Worm (Caenorhabditis elegans) whole organism, L1 larva: ENCODE measurements around the gene T28A11.20.

Experiments used
- Y116A8C.19 ChIP-seq: sonication (generic microtip); optimal IDR thresholded peaks from 2 replicates; lab custom pipeline; 2016; ENCODE audit warnings: missing compliant biosample characterization, missing genetic modification characterization, borderline replicate concordance
- aha-1 ChIP-seq: fragments of 150-350 bp; optimal IDR thresholded peaks from 2 replicates; lab custom pipeline; 2014; ENCODE audit warnings: missing biosample characterization, missing genetic modification characterization
- blmp-1 ChIP-seq: fragments of 150-350 bp; optimal IDR thresholded peaks from 2 replicates; lab custom pipeline; 2014; ENCODE audit warnings: missing biosample characterization, missing genetic modification characterization
- ceh-8 ChIP-seq: fragments of 200-800 bp; sonication (Bioruptor generic); optimal IDR thresholded peaks from 2 replicates; lab custom pipeline; 2018; ENCODE audit warnings: mild to moderate bottlenecking, missing genetic modification characterization, moderate library complexity, missing compliant biosample characterization
- ceh-88 ChIP-seq: fragments of 200-800 bp; sonication (Bioruptor generic); IDR thresholded peaks from 2 replicates; pipeline ENCODE4 v1.3.6; 2022; ENCODE audit warnings: missing genetic modification characterization, missing compliant biosample characterization
- ces-1 ChIP-seq: fragments of 150-350 bp; optimal IDR thresholded peaks from 2 replicates; lab custom pipeline; 2014; ENCODE audit warnings: missing biosample characterization, missing genetic modification reagents, missing genetic modification characterization
- dpl-1 ChIP-seq, 3 experiments: fragments of 150-350 bp in 2 of 3; sonication (generic microtip) in 1 of 3; optimal IDR thresholded peaks; 2 replicates each; lab custom pipeline; 2014 to 2017; ENCODE audit warnings: missing biosample characterization in 3 of 3, missing genetic modification characterization in 3 of 3, missing genetic modification reagents in 3 of 3
- dsc-1 ChIP-seq: sonication (generic microtip); optimal IDR thresholded peaks from 2 replicates; lab custom pipeline; 2016; ENCODE audit warnings: mild to moderate bottlenecking, missing genetic modification characterization, missing compliant biosample characterization
- efl-1 ChIP-seq, 4 experiments: fragments of 150-350 bp; optimal IDR thresholded peaks in 3 of 4; peaks in 1 of 4; 1 replicate in 1 of 4; 2 replicates in 3 of 4; lab custom pipeline; 2014; ENCODE audit warnings: missing biosample characterization in 2 of 4, missing genetic modification characterization in 2 of 4, missing genetic modification reagents in 2 of 4
- egl-13 ChIP-seq: sonication (generic microtip); optimal IDR thresholded peaks from 2 replicates; lab custom pipeline; 2016; ENCODE audit warnings: missing genotype, missing genetic modification reagents, missing genetic modification characterization, missing compliant biosample characterization
- egl-27 ChIP-seq, 2 experiments: fragments of 150-350 bp in 1 of 2; sonication (generic microtip); optimal IDR thresholded peaks; 3 replicates each; lab custom pipeline; 2017 to 2018; ENCODE audit warnings: missing biosample characterization in 2 of 2, missing genetic modification characterization in 2 of 2, missing genetic modification reagents in 2 of 2
- elt-3 ChIP-seq, 6 experiments: fragments of 150-350 bp in 1 of 6; sonication (generic microtip); optimal IDR thresholded peaks; 2 replicates each; lab custom pipeline; 2017 to 2018; ENCODE audit warnings: missing biosample characterization in 6 of 6, missing genetic modification characterization in 6 of 6, inconsistent platforms in 1 of 6
- hlh-17 ChIP-seq: fragments of 200-800 bp; sonication (Bioruptor generic); optimal IDR thresholded peaks from 2 replicates; lab custom pipeline; 2018; ENCODE audit warnings: missing genetic modification characterization, mild to moderate bottlenecking, missing compliant biosample characterization, moderate library complexity, borderline replicate concordance
- hlh-4 ChIP-seq: sonication (generic microtip); optimal IDR thresholded peaks from 2 replicates; lab custom pipeline; 2016; ENCODE audit warnings: mild to moderate bottlenecking, missing genetic modification characterization, missing compliant biosample characterization
- isw-1 ChIP-seq: fragments of 200-800 bp; sonication (Bioruptor generic); IDR thresholded peaks from 2 replicates; pipeline ENCODE4 v1.3.6; 2022; ENCODE audit warnings: missing genetic modification characterization, missing compliant biosample characterization
- lin-13 ChIP-seq: fragments of 150-350 bp; optimal IDR thresholded peaks from 2 replicates; lab custom pipeline; 2014; ENCODE audit warnings: missing biosample characterization, missing genetic modification reagents, missing genetic modification characterization
- lin-39 ChIP-seq: fragments of 150-350 bp; optimal IDR thresholded peaks from 2 replicates; lab custom pipeline; 2014; ENCODE audit warnings: missing biosample characterization, missing genetic modification reagents, missing genetic modification characterization
- mdl-1 ChIP-seq, 2 experiments: fragments of 150-350 bp; optimal IDR thresholded peaks; 2 replicates each; lab custom pipeline; 2014 to 2017; ENCODE audit warnings: missing biosample characterization in 2 of 2, missing genetic modification characterization in 2 of 2, inconsistent platforms in 1 of 2
- nhr-11 ChIP-seq: fragments of 150-350 bp; optimal IDR thresholded peaks from 2 replicates; lab custom pipeline; 2014; ENCODE audit warnings: missing biosample characterization, missing genetic modification characterization
- nhr-20 ChIP-seq: sonication (generic microtip); optimal IDR thresholded peaks from 2 replicates; lab custom pipeline; 2016; ENCODE audit warnings: mild to moderate bottlenecking, missing genetic modification characterization, missing compliant biosample characterization
- nhr-47 ChIP-seq: sonication (generic microtip); optimal IDR thresholded peaks from 2 replicates; lab custom pipeline; 2016; ENCODE audit warnings: mild to moderate bottlenecking, missing genetic modification characterization, moderate library complexity, missing compliant biosample characterization
- nhr-71 ChIP-seq: sonication (generic microtip); optimal IDR thresholded peaks from 2 replicates; lab custom pipeline; 2016; ENCODE audit warnings: mild to moderate bottlenecking, missing genetic modification characterization, moderate library complexity, missing compliant biosample characterization
- nhr-76 ChIP-seq: sonication (generic microtip); optimal IDR thresholded peaks from 2 replicates; lab custom pipeline; 2017; ENCODE audit warnings: missing biosample characterization, missing genetic modification characterization
- nhr-85 ChIP-seq: sonication (generic microtip); peaks from one replicate; lab custom pipeline; 2016; ENCODE audit warnings: missing genetic modification characterization, inconsistent platforms, missing compliant biosample characterization
- nhr-90 ChIP-seq: sonication (generic microtip); optimal IDR thresholded peaks from 2 replicates; lab custom pipeline; 2016; ENCODE audit warnings: mild to moderate bottlenecking, missing genetic modification characterization, missing compliant biosample characterization; ENCODE audit not compliant: poor library complexity
- pqm-1 ChIP-seq: sonication (generic microtip); optimal IDR thresholded peaks from 3 replicates; lab custom pipeline; 2017; ENCODE audit warnings: missing biosample characterization, missing genetic modification characterization
- rnt-1 ChIP-seq: sonication (generic microtip); optimal IDR thresholded peaks from 2 replicates; lab custom pipeline; 2016; ENCODE audit warnings: mild to moderate bottlenecking, missing genetic modification characterization, moderate library complexity, missing compliant biosample characterization
- skn-1 ChIP-seq: fragments of 150-350 bp; optimal IDR thresholded peaks from 2 replicates; lab custom pipeline; 2014; ENCODE audit warnings: missing biosample characterization, missing genetic modification characterization
- snpc-4 ChIP-seq: fragments of 150-350 bp; optimal IDR thresholded peaks from 2 replicates; lab custom pipeline; 2014; ENCODE audit warnings: missing biosample characterization, missing genetic modification characterization
- snu-23 ChIP-seq: sonication (generic microtip); optimal IDR thresholded peaks from 2 replicates; lab custom pipeline; 2016; ENCODE audit warnings: missing genetic modification characterization, missing compliant biosample characterization
- sptf-1 ChIP-seq: fragments of 150-350 bp; optimal IDR thresholded peaks from 2 replicates; lab custom pipeline; 2014; ENCODE audit warnings: missing biosample characterization, missing genetic modification characterization
- swsn-7 ChIP-seq: sonication (generic microtip); optimal IDR thresholded peaks from 2 replicates; lab custom pipeline; 2016; ENCODE audit warnings: missing genetic modification characterization, missing compliant biosample characterization
- unc-130 ChIP-seq: fragments of 150-350 bp; optimal IDR thresholded peaks from 2 replicates; lab custom pipeline; 2017; ENCODE audit warnings: missing biosample characterization, missing genetic modification characterization, inconsistent platforms
- unc-30 ChIP-seq: sonication (generic microtip); optimal IDR thresholded peaks from 2 replicates; lab custom pipeline; 2017; ENCODE audit warnings: missing biosample characterization, missing genetic modification characterization
- vab-15 ChIP-seq: sonication (generic microtip); optimal IDR thresholded peaks from 2 replicates; lab custom pipeline; 2017; ENCODE audit warnings: missing genotype, mild to moderate bottlenecking, missing genetic modification characterization, missing compliant biosample characterization
- zip-4 ChIP-seq: fragments of 200-800 bp; sonication (Bioruptor generic); optimal IDR thresholded peaks from 2 replicates; lab custom pipeline; 2018; ENCODE audit warnings: mild to moderate bottlenecking, missing genetic modification characterization, moderate library complexity, missing compliant biosample characterization
- ztf-11 ChIP-seq, 2 experiments: sonication (generic microtip); optimal IDR thresholded peaks; 2 replicates each; lab custom pipeline; 2016 to 2017; ENCODE audit warnings: missing genetic modification characterization in 2 of 2, missing biosample characterization in 1 of 2, missing compliant biosample characterization in 1 of 2

Gene T28A11.20

DNA sequence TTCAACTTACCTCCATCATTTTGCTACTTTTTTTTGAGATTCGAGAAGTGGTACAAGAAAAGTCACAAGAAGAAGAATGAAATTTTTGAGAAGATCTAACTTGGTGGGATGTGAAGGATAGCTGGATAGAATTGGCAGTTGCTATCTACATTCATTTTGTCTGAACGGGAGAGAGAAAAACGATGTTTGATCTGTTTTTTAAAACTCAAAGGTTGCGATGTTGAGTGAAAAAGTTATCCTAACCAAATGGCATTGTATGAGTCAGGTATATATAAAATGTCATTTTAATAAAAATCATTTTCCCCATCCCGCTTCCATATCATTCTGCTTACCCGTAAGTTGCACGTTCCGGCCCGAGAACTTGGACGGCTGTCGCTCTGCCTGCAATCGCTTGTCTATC lies 16.2 kb upstream of the T28A11.20 start, which contains the start of gene F35F10.6:
TSS of gene F35F10.6 (minus strand) at position 101 of the 400 bp plus-strand sequence.
- TF ChIP-seq snpc-4 (tag; lab: Kevin White, UChicago) (no peak), snu-23 (no peak), lin-39 (tag; lab: Kevin White, UChicago) (no peak), ztf-11 (tag; optimal IDR thresholded peaks at IDR 0.05; lab: Kevin White, UChicago) (no peak), nhr-85 (tag; lab: Kevin White, UChicago) (no peak), skn-1 (tag; lab: Kevin White, UChicago) (no peak), hlh-17 (no peak)

DNA sequence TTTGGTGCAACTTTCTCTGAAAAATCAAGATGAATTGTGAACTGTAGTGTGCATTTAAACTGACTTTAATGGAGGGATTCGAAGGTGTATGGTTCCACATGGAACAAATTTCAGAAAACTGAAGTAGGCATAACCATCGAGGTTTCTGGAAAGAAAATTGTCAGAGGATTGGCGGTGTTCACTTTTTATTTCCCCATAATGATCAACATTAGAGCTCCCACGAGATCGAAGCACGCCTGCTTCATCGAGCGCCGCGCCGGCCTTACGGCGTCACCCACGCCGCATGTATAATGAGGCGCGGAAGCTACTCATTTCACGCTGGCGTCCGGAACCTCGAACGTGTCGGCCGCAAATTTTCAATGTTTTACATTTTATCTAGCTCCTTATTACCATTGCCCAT lies 15.1 kb upstream of the T28A11.20 start:
- TF ChIP-seq aha-1 (tag; lab: Kevin White, UChicago), result no peak
- no peak for TF ChIP-seq lin-13 (GFP tag; lab: Kevin White, UChicago)
- TF ChIP-seq dsc-1 (tag; lab: Kevin White, UChicago), result no peak
- no peak for TF ChIP-seq pqm-1
- TF ChIP-seq nhr-71 (tag; lab: Kevin White, UChicago), result no peak
- TF ChIP-seq vab-15 (tag; lab: Kevin White, UChicago), result no peak
- TF ChIP-seq ceh-8 (GFP tag; lab: Kevin White, UChicago), result no peak
- TF ChIP-seq zip-4, result no peak
- no peak for TF ChIP-seq nhr-47
- no peak for TF ChIP-seq blmp-1

DNA sequence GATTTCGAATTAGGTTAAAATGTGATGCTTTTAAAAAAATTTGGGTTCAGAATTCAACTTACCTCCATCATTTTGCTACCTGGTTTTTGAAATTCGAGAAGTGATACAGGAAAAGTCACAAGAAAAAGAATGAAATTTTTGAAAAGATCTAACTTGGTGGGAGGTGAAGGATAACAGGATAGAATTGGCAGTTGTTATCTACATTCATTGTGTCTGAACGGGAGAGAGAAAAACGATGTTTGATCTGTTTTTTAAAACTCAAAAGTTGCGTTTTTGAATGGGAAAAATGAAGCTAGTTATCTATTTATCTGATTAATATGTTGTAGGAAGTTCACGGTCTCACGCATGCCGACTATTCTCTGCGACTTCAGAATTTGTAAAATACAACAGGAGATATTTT lies 14.3 kb upstream of the T28A11.20 start, which contains the start of gene F35F10.7:
TSS of gene F35F10.7 (minus strand) at position 101 of the 400 bp plus-strand sequence.
- TF ChIP-seq mdl-1 (tag; optimal IDR thresholded peaks at IDR 0.05; lab: Kevin White, UChicago), result no peak
- no peak for TF ChIP-seq aha-1 (tag; lab: Kevin White, UChicago)
- no peak for TF ChIP-seq Y116A8C.19
- no peak for TF ChIP-seq swsn-7 (tag; lab: Kevin White, UChicago)
- TF ChIP-seq skn-1 (tag; lab: Kevin White, UChicago), result no peak
- TF ChIP-seq ces-1 (GFP tag; lab: Kevin White, UChicago), result no peak
- TF ChIP-seq elt-3 (tag; optimal IDR thresholded peaks at IDR 0.05; lab: Kevin White, UChicago), result no peak
- no peak for TF ChIP-seq hlh-17
- no peak for TF ChIP-seq dpl-1 (GFP tag; optimal IDR thresholded peaks at IDR 0.05; lab: Kevin White, UChicago)

DNA sequence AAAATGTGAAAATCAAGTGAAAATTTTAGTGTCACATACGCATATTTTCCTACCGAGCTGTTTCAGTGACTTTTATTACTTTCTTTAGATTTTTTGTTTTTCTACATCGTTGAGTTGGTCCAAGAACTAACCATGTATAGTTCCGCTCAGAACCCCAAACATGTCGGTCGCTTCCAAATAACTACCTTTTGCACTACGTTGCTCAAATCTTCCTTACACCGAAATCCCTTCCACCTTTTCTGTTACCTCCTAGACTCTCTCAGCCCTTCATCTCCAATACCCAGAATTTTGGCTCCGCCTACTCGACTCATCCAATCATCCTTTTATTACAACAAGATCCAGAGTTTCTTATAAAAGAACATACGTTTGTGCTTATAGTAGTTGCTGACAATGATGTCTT lies 11.6 kb upstream of the T28A11.20 start, which contains the start of gene F35F10.5:
TSS of gene F35F10.5 (plus strand) at position 301 of the 400 bp plus-strand sequence.
- TF ChIP-seq ces-1 (GFP tag; lab: Kevin White, UChicago) (no peak), hlh-17 (no peak), nhr-11 (no peak), unc-30 (tag; lab: Kevin White, UChicago) (no peak), nhr-76 (tag; lab: Kevin White, UChicago) (no peak), egl-13 (tag; lab: Kevin White, UChicago) (no peak), nhr-85 (tag; lab: Kevin White, UChicago) (no peak), Y116A8C.19 (no peak), efl-1 (optimal IDR thresholded peaks at IDR 0.05; lab: Kevin White, UChicago) (no peak), efl-1 (GFP tag; optimal IDR thresholded peaks at IDR 0.05 in 1 of 2; lab: Kevin White, UChicago) (no peak), zip-4 (no peak), skn-1 (tag; lab: Kevin White, UChicago) (no peak), dsc-1 (tag; lab: Kevin White, UChicago) (no peak), nhr-20 (no peak), egl-27 (tag; optimal IDR thresholded peaks at IDR 0.05; lab: Kevin White, UChicago) (no peak), pqm-1 (no peak), vab-15 (tag; lab: Kevin White, UChicago) (no peak)

DNA sequence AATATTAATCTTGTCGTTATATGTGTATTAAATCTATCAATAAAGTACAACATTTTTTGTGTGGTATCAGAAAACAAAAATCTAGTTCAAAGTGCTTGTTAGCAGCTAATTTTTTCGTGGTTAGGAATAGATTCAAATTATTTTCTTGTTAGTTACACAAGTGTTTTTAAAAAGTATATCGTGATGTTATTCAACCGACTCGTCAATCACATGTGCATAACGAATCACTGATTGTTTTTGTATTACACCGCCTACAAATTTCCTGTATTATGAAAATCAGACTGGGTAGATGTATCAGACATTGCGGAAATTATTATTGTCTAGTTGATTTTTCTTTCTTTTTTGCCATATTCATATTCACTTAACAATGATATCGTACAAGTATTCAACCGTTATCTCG lies 9.9 kb upstream of the T28A11.20 start, which contains the start of gene str-64:
TSS of gene str-64 (plus strand) at position 301 of the 400 bp plus-strand sequence.
- TF ChIP-seq skn-1 (tag; lab: Kevin White, UChicago), result no peak
- TF ChIP-seq unc-130 (tag; lab: Kevin White, UChicago), result no peak
- no peak for TF ChIP-seq ceh-88 (GFP tag; lab: Robert Waterston, UW)
- no peak for TF ChIP-seq vab-15 (tag; lab: Kevin White, UChicago)
- TF ChIP-seq rnt-1 (tag; lab: Kevin White, UChicago), result no peak
- no peak for TF ChIP-seq isw-1 (GFP tag; lab: Robert Waterston, UW)
- no peak for TF ChIP-seq nhr-90
- no peak for TF ChIP-seq sptf-1 (tag; lab: Kevin White, UChicago)
- TF ChIP-seq hlh-4 (tag; lab: Kevin White, UChicago), result no peak
